Fruit fly (Drosophila melanogaster) whole organism, embryonic: Measurements from ENCODE around the gene CG15024.

Experiments
- Atf3 ChIP-seq: fragments of 200-800 bp; sonication (Bioruptor generic); optimal IDR thresholded peaks from 3 replicates; lab custom pipeline; 2016; ENCODE audit warnings: missing biosample characterization, missing genetic modification characterization
- Bdp1 ChIP-seq: fragments of 200-800 bp; sonication (Bioruptor generic); optimal IDR thresholded peaks from 3 replicates; lab custom pipeline; 2016; ENCODE audit warnings: missing biosample characterization, missing genetic modification characterization
- CG10959 ChIP-seq: fragments of 200-800 bp; sonication (Bioruptor generic); IDR thresholded peaks from 2 replicates; pipeline ENCODE4 v1.3.6; 2022; ENCODE audit warnings: missing biosample characterization, missing genetic modification characterization
- CG11247 ChIP-seq: fragments of 200-800 bp; sonication (Bioruptor generic); IDR thresholded peaks from 2 replicates; pipeline ENCODE4 v1.3.6; 2022; ENCODE audit warnings: missing biosample characterization, missing genetic modification characterization
- CG11456 ChIP-seq: fragments of 200-800 bp; sonication (Bioruptor generic); IDR thresholded peaks from 3 replicates; pipeline ENCODE4 v1.3.6; 2022; ENCODE audit warnings: missing biosample characterization, missing genetic modification characterization
- CG12219 ChIP-seq: fragments of 200-800 bp; sonication (Bioruptor generic); optimal IDR thresholded peaks from 3 replicates; lab custom pipeline; 2018; ENCODE audit warnings: missing biosample characterization, mild to moderate bottlenecking, missing genetic modification characterization
- CG13894 ChIP-seq: fragments of 200-800 bp; sonication (Bioruptor generic); optimal IDR thresholded peaks from 3 replicates; lab custom pipeline; 2018; ENCODE audit warnings: missing biosample characterization, mild to moderate bottlenecking, missing genetic modification characterization, moderate library complexity
- CG14710 ChIP-seq: fragments of 200-800 bp; sonication (Bioruptor generic); optimal IDR thresholded peaks from 3 replicates; lab custom pipeline; 2019; ENCODE audit warnings: missing biosample characterization, mild to moderate bottlenecking, missing genetic modification characterization, moderate library complexity
- CG14860 ChIP-seq: fragments of 200-800 bp; sonication (Bioruptor generic); IDR thresholded peaks from 3 replicates; pipeline ENCODE4 v1.3.6; 2022; ENCODE audit warnings: missing biosample characterization, missing genetic modification characterization; ENCODE audit not compliant: partially characterized antibody
- CG15011 ChIP-seq: fragments of 200-800 bp; sonication (Bioruptor generic); optimal IDR thresholded peaks from 3 replicates; lab custom pipeline; 2018; ENCODE audit warnings: missing biosample characterization, mild to moderate bottlenecking, missing genetic modification characterization
- CG15073 ChIP-seq: fragments of 200-800 bp; sonication (Bioruptor generic); optimal IDR thresholded peaks from 2 replicates; lab custom pipeline; 2016; ENCODE audit warnings: missing biosample characterization, missing genetic modification characterization
- CG17829 ChIP-seq: fragments of 200-800 bp; optimal IDR thresholded peaks from 2 replicates; lab custom pipeline; 2019; ENCODE audit warnings: missing biosample characterization, mild to moderate bottlenecking, missing genetic modification characterization, moderate library complexity
- CG2116 ChIP-seq: fragments of 200-800 bp; sonication (Bioruptor generic); optimal IDR thresholded peaks from 3 replicates; lab custom pipeline; 2018; ENCODE audit warnings: missing biosample characterization, mild to moderate bottlenecking, missing genetic modification characterization
- CG2678 ChIP-seq: fragments of 200-800 bp; sonication (Bioruptor generic); optimal IDR thresholded peaks from 3 replicates; lab custom pipeline; 2019; ENCODE audit warnings: missing biosample characterization, mild to moderate bottlenecking, missing genetic modification characterization, moderate library complexity
- CG33213 ChIP-seq: fragments of 200-800 bp; sonication (Bioruptor generic); optimal IDR thresholded peaks from 3 replicates; lab custom pipeline; 2016; ENCODE audit warnings: missing biosample characterization, missing genetic modification characterization
- CG4854 ChIP-seq: fragments of 200-800 bp; sonication (Bioruptor generic); optimal IDR thresholded peaks from 2 replicates; lab custom pipeline; 2016; ENCODE audit warnings: missing biosample characterization, missing genetic modification characterization, inconsistent platforms
- CG6654 ChIP-seq: fragments of 200-800 bp; sonication (Bioruptor generic); optimal IDR thresholded peaks from 2 replicates; lab custom pipeline; 2017; ENCODE audit warnings: missing biosample characterization, mild to moderate bottlenecking, missing genetic modification characterization
- CG6683 ChIP-seq: fragments of 200-800 bp; sonication (Bioruptor generic); optimal IDR thresholded peaks from 2 replicates; lab custom pipeline; 2017; ENCODE audit warnings: missing biosample characterization, mild to moderate bottlenecking, missing genetic modification characterization, missing genetic modification reagents
- CG7556 ChIP-seq: fragments of 200-800 bp; sonication (Bioruptor generic); optimal IDR thresholded peaks from 2 replicates; lab custom pipeline; 2017; ENCODE audit warnings: missing biosample characterization, mild to moderate bottlenecking, missing genetic modification characterization
- CG8290 ChIP-seq, 3 experiments: fragments of 200-800 bp; sonication (Bioruptor generic); optimal IDR thresholded peaks; 2 replicates each; lab custom pipeline; 2016 to 2019; ENCODE audit warnings: missing biosample characterization in 3 of 3, missing genetic modification characterization in 3 of 3, mild to moderate bottlenecking in 2 of 3, moderate library complexity in 1 of 3
- CG8388 ChIP-seq: fragments of 200-800 bp; sonication (Bioruptor generic); optimal IDR thresholded peaks from 2 replicates; lab custom pipeline; 2019; ENCODE audit warnings: missing biosample characterization, mild to moderate bottlenecking, missing genetic modification characterization, moderate library complexity
- CG8765 ChIP-seq: fragments of 200-800 bp; sonication (Bioruptor generic); IDR thresholded peaks from 2 replicates; pipeline ENCODE4 v1.3.6; 2022; ENCODE audit warnings: missing biosample characterization, missing genetic modification characterization
- Dip2 ChIP-seq: fragments of 200-800 bp; sonication (Bioruptor generic); IDR thresholded peaks from 2 replicates; pipeline ENCODE4 v1.3.6; 2022; ENCODE audit warnings: missing biosample characterization, missing genetic modification characterization
- Dip3 ChIP-seq: fragments of 200-800 bp; sonication (Bioruptor generic); optimal IDR thresholded peaks from 3 replicates; lab custom pipeline; 2016; ENCODE audit warnings: missing biosample characterization, missing genetic modification characterization
- Dll ChIP-seq: fragments of 200-800 bp; sonication (Bioruptor generic); IDR thresholded peaks from 4 replicates; pipeline ENCODE4 v1.3.6; 2022; ENCODE audit warnings: missing biosample characterization, missing genetic modification characterization; ENCODE audit not compliant: partially characterized antibody
- Doc2 ChIP-seq: fragments of 200-800 bp; sonication (Bioruptor generic); IDR thresholded peaks from 2 replicates; pipeline ENCODE4 v1.3.6; 2022; ENCODE audit warnings: missing biosample characterization, missing genetic modification characterization
- E2f1 ChIP-seq: fragments of 200-800 bp; sonication (Bioruptor generic); IDR thresholded peaks from 2 replicates; pipeline ENCODE4 v1.3.6; 2022; ENCODE audit warnings: missing biosample characterization, missing genetic modification characterization
- Fer3 ChIP-seq: fragments of 200-800 bp; sonication (Bioruptor generic); optimal IDR thresholded peaks from 2 replicates; lab custom pipeline; 2018; ENCODE audit warnings: missing biosample characterization, mild to moderate bottlenecking, missing genetic modification characterization, moderate library complexity
- Hr78 ChIP-seq, 2 experiments: fragments of 200-800 bp in 1 of 2; fragments of >200 bp in 1 of 2; sonication (Bioruptor generic) in 1 of 2; optimal IDR thresholded peaks; 2 replicates each; lab custom pipeline; 2017 to 2019; ENCODE audit warnings: missing biosample characterization in 2 of 2, missing genetic modification characterization in 2 of 2, mild to moderate bottlenecking in 1 of 2, moderate library complexity in 1 of 2
- Hsf ChIP-seq: fragments of 200-800 bp; sonication (Bioruptor generic); optimal IDR thresholded peaks from 3 replicates; lab custom pipeline; 2016; ENCODE audit warnings: missing biosample characterization, missing genetic modification characterization
- Mad ChIP-seq: fragments of 200-800 bp; sonication (Bioruptor generic); optimal IDR thresholded peaks from 2 replicates; lab custom pipeline; 2016; ENCODE audit warnings: missing biosample characterization, missing genetic modification characterization
- Mes4 ChIP-seq: fragments of 200-800 bp; sonication (Bioruptor generic); optimal IDR thresholded peaks from 2 replicates; lab custom pipeline; 2016; ENCODE audit warnings: missing biosample characterization, missing genetic modification characterization
- Optix ChIP-seq: fragments of 200-800 bp; sonication (Bioruptor generic); IDR thresholded peaks from 3 replicates; pipeline ENCODE4 v1.3.6; 2022; ENCODE audit warnings: missing biosample characterization, missing genetic modification characterization
- Scr ChIP-seq: fragments of 200-800 bp; sonication (Bioruptor generic); IDR thresholded peaks from 2 replicates; pipeline ENCODE4 v1.3.6; 2022; ENCODE audit warnings: missing biosample characterization, missing genetic modification characterization; ENCODE audit not compliant: partially characterized antibody
- Side ChIP-seq: fragments of 200-800 bp; sonication (Bioruptor generic); optimal IDR thresholded peaks from 2 replicates; lab custom pipeline; 2016; ENCODE audit warnings: missing biosample characterization, missing genetic modification characterization
- Sox102F ChIP-seq: fragments of 200-800 bp; sonication (Bioruptor generic); optimal IDR thresholded peaks from 2 replicates; lab custom pipeline; 2018; ENCODE audit warnings: missing biosample characterization, mild to moderate bottlenecking, missing genetic modification characterization, moderate library complexity
- Spps ChIP-seq: fragments of 200-800 bp; sonication (Bioruptor generic); optimal IDR thresholded peaks from 2 replicates; lab custom pipeline; 2018; ENCODE audit warnings: missing biosample characterization, mild to moderate bottlenecking, missing genetic modification characterization
- br ChIP-seq: fragments of >200 bp; optimal IDR thresholded peaks from 2 replicates; lab custom pipeline; 2017
- btn ChIP-seq: fragments of 200-800 bp; sonication (Bioruptor generic); optimal IDR thresholded peaks from 2 replicates; lab custom pipeline; 2016; ENCODE audit warnings: missing biosample characterization, missing genetic modification characterization
- crc ChIP-seq: fragments of 200-800 bp; sonication (Bioruptor generic); optimal IDR thresholded peaks from 2 replicates; lab custom pipeline; 2016; ENCODE audit warnings: missing biosample characterization, missing genetic modification characterization
- cwo ChIP-seq: fragments of 200-800 bp; sonication (Bioruptor generic); optimal IDR thresholded peaks from 3 replicates; lab custom pipeline; 2017; ENCODE audit warnings: missing biosample characterization, missing genetic modification characterization, mild to moderate bottlenecking, moderate library complexity, missing genetic modification reagents
- da ChIP-seq: fragments of 200-800 bp; sonication (Bioruptor generic); optimal IDR thresholded peaks from 2 replicates; lab custom pipeline; 2016; ENCODE audit warnings: missing biosample characterization, missing genetic modification characterization
- ftz-f1 ChIP-seq: fragments of 200-800 bp; sonication (Bioruptor generic); optimal IDR thresholded peaks from 2 replicates; lab custom pipeline; 2016; ENCODE audit warnings: missing biosample characterization, missing genetic modification characterization
- gce ChIP-seq: fragments of 200-800 bp; sonication (Bioruptor generic); IDR thresholded peaks from 3 replicates; pipeline ENCODE4 v1.3.6; 2022; ENCODE audit warnings: missing biosample characterization, missing genetic modification characterization
- luna ChIP-seq: fragments of 200-800 bp; sonication (Bioruptor generic); optimal IDR thresholded peaks from 2 replicates; lab custom pipeline; 2016; ENCODE audit warnings: missing biosample characterization, missing genetic modification characterization
- maf-S ChIP-seq: fragments of 200-800 bp; sonication (Bioruptor generic); optimal IDR thresholded peaks from 2 replicates; lab custom pipeline; 2016; ENCODE audit warnings: missing biosample characterization, missing genetic modification characterization
- seq ChIP-seq: fragments of 200-800 bp; sonication (Bioruptor generic); IDR thresholded peaks from 2 replicates; pipeline ENCODE4 v1.3.6; 2022; ENCODE audit warnings: missing biosample characterization, missing genetic modification characterization
- slou ChIP-seq: fragments of 200-800 bp; sonication (Bioruptor generic); optimal IDR thresholded peaks from 3 replicates; lab custom pipeline; 2016; ENCODE audit warnings: missing biosample characterization, missing genetic modification characterization
- slp2 ChIP-seq: fragments of 200-800 bp; sonication (Bioruptor generic); optimal IDR thresholded peaks from 2 replicates; lab custom pipeline; 2016; ENCODE audit warnings: missing biosample characterization, missing genetic modification characterization
- sqz ChIP-seq: fragments of 200-800 bp; sonication (Bioruptor generic); optimal IDR thresholded peaks from 3 replicates; lab custom pipeline; 2018; ENCODE audit warnings: missing biosample characterization, mild to moderate bottlenecking, missing genetic modification characterization
- unc-4 ChIP-seq: fragments of 200-800 bp; sonication (Bioruptor generic); IDR thresholded peaks from 2 replicates; pipeline ENCODE4 v1.3.6; 2022; ENCODE audit warnings: missing biosample characterization, missing genetic modification characterization; ENCODE audit not compliant: partially characterized antibody
- z ChIP-seq: fragments of 200-800 bp; sonication (Bioruptor generic); IDR thresholded peaks from 3 replicates; pipeline ENCODE4 v1.3.6; 2022; ENCODE audit warnings: missing biosample characterization, missing genetic modification characterization

CG15024 gene

DNA sequence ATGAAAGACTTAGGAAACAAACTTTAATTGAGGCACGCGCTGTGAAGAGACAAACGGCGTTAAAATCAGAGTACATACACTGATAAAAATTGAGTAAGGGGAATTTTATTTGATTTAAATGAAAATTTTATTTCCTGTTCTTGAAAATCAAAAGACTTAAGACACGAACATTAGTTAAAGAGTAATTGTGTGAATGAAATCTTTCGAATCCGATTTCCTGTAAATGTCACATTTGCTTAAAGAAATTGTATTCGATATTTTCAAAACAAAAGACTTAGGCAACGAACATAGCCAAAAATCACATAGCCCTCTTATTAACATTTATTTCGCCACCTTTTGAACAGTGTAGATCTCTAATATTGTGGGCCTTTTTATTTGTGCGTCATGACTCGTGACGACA, 17.8 kb downstream of the CG15024 start (continued):
- no peak for TF ChIP-seq Sox102F (GFP tag; lab: Kevin White, UChicago)
- TF ChIP-seq CG4854 (GFP tag; lab: Kevin White, UChicago), result no peak
- TF ChIP-seq Optix, result no peak
- peak; percentile 43 for TF ChIP-seq CG15011 (GFP tag; lab: Kevin White, UChicago)
- TF ChIP-seq CG6683 (GFP tag; lab: Kevin White, UChicago), result no peak
- TF ChIP-seq Dll (GFP tag; lab: Robert Waterston, UW), result no peak
- no peak for TF ChIP-seq CG6654
- no peak for TF ChIP-seq CG8290 (GFP tag; optimal IDR thresholded peaks at IDR 0.05; lab: Kevin White, UChicago)
- TF ChIP-seq CG8290 (tag; optimal IDR thresholded peaks at IDR 0.05; lab: Kevin White, UChicago), result no peak
- TF ChIP-seq CG12219 (GFP tag; lab: Kevin White, UChicago), result no peak
- no peak for TF ChIP-seq CG33213
- TF ChIP-seq CG11247 (GFP tag; lab: Robert Waterston, UW), result no peak
- TF ChIP-seq z (GFP tag; lab: Robert Waterston, UW), result no peak
- TF ChIP-seq Spps, result no peak
- no peak for TF ChIP-seq CG14710
- no peak for TF ChIP-seq CG2116
- no peak for TF ChIP-seq Side (GFP tag; lab: Kevin White, UChicago)
- no peak for TF ChIP-seq CG14860
- no peak for TF ChIP-seq br
- TF ChIP-seq Atf3, result no peak
- no peak for TF ChIP-seq Bdp1
- peak; percentile 46 for TF ChIP-seq CG2678 (tag; lab: Kevin White, UChicago)
- no peak for TF ChIP-seq CG15073 (GFP tag; lab: Kevin White, UChicago)
- TF ChIP-seq CG8765 (GFP tag; lab: Robert Waterston, UW), result no peak
- no peak for TF ChIP-seq slou (GFP tag; lab: Kevin White, UChicago)
- no peak for TF ChIP-seq CG11456 (GFP tag; lab: Robert Waterston, UW)
- no peak for TF ChIP-seq Dip3
- TF ChIP-seq ftz-f1 (GFP tag; lab: Kevin White, UChicago), result no peak
- TF ChIP-seq Hsf, result no peak
- no peak for TF ChIP-seq Hr78 (GFP tag; optimal IDR thresholded peaks at IDR 0.05; lab: Kevin White, UChicago)
- TF ChIP-seq Dip2 (GFP tag; lab: Robert Waterston, UW), result no peak
- TF ChIP-seq da, result no peak
- peak; percentile 2 for TF ChIP-seq luna (GFP tag; lab: Kevin White, UChicago)
- no peak for TF ChIP-seq Doc2 (GFP tag; lab: Robert Waterston, UW)
- no peak for TF ChIP-seq gce (GFP tag; lab: Robert Waterston, UW)
- peak; percentile 48 for TF ChIP-seq cwo (GFP tag; lab: Kevin White, UChicago)
- no peak for TF ChIP-seq slp2 (GFP tag; lab: Kevin White, UChicago)
- TF ChIP-seq CG13894, result no peak
- no peak for TF ChIP-seq E2f1 (GFP tag; lab: Robert Waterston, UW)
- TF ChIP-seq maf-S (GFP tag; lab: Kevin White, UChicago), result no peak
- no peak for TF ChIP-seq CG8388 (GFP tag; lab: Kevin White, UChicago)
- TF ChIP-seq crc, result peak; percentile 45
- TF ChIP-seq unc-4 (GFP tag; lab: Robert Waterston, UW), result no peak
- peak; percentile 14 for TF ChIP-seq CG7556
- no peak for TF ChIP-seq CG17829 (tag; lab: Kevin White, UChicago)
- no peak for TF ChIP-seq Mes4
- no peak for TF ChIP-seq sqz (GFP tag; lab: Kevin White, UChicago)
- TF ChIP-seq CG10959 (GFP tag; lab: Robert Waterston, UW), result no peak
- no peak for TF ChIP-seq btn (GFP tag; lab: Kevin White, UChicago)
- no peak for TF ChIP-seq Mad
- TF ChIP-seq Scr, result no peak
- no peak for TF ChIP-seq seq (GFP tag; lab: Robert Waterston, UW)
- peak; percentile 22 for TF ChIP-seq Fer3 (tag; lab: Kevin White, UChicago)
